Worm (Caenorhabditis elegans) whole organism, mixed stage, embryonic: Measurements from ENCODE around the gene R07C12.1.

Source experiments
- elt-1 ChIP-seq: sonication (generic microtip); optimal IDR thresholded peaks from 2 replicates; lab custom pipeline; 2017; ENCODE audit warnings: missing genetic modification characterization, mild to moderate bottlenecking, missing compliant biosample characterization, antibody characterized with exemption, moderate library complexity, borderline replicate concordance; ENCODE audit not compliant: insufficient read depth
- elt-3 ChIP-seq: fragments of 150-350 bp; optimal IDR thresholded peaks from 2 replicates; lab custom pipeline; 2014; ENCODE audit warnings: missing biosample characterization, missing genetic modification characterization
- nhr-12 ChIP-seq: fragments of 150-350 bp; optimal IDR thresholded peaks from 2 replicates; lab custom pipeline; 2014; ENCODE audit warnings: missing biosample characterization, missing genetic modification characterization
- ztf-11 ChIP-seq: fragments of 150-350 bp; optimal IDR thresholded peaks from 2 replicates; lab custom pipeline; 2014; ENCODE audit warnings: missing biosample characterization, missing genetic modification characterization

DNA sequence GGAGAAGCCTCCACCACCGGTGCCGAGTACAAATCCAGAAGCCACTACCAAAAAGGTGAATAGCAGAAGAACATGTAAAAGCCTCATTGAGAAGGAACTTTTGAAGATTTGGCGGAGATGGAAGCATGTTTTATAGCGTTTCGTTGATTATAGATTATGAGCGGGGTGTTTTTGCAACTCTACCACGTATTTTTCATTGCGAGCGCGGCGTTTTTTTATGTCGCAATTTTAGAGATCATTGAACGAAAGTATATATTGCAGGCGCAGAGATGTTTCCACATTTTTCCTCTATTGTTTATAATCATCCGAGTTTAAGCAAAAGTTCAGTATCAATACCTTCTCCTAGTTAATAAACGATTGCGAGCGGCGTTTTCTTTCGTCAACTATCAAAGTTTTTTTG is 16.5 kb upstream of the R07C12.1 start, which contains the start of gene F49F1.17:
- TF ChIP-seq elt-1 (no peak), elt-3 (tag; lab: Kevin White, UChicago) (no peak), ztf-11 (no peak), nhr-12 (tag; lab: Kevin White, UChicago) (no peak)
